Worm (Caenorhabditis elegans) whole organism, late embryonic: Measurements from ENCODE around the gene kin-15.

Experiments used
- C08G9.2 ChIP-seq: sonication (generic microtip); optimal IDR thresholded peaks from 2 replicates; lab custom pipeline; 2016; ENCODE audit warnings: mild to moderate bottlenecking, missing genetic modification characterization, moderate library complexity, missing compliant biosample characterization
- F13H6.1 ChIP-seq: sonication (generic microtip); optimal IDR thresholded peaks from 2 replicates; lab custom pipeline; 2016; ENCODE audit warnings: missing genetic modification characterization, missing compliant biosample characterization
- K09A11.1 ChIP-seq: sonication (generic microtip); optimal IDR thresholded peaks from 2 replicates; lab custom pipeline; 2017; ENCODE audit warnings: antibody characterized with exemption, mild to moderate bottlenecking, missing genetic modification characterization, missing compliant biosample characterization; ENCODE audit not compliant: insufficient read depth
- Y22D7AL.16 ChIP-seq: sonication (generic microtip); optimal IDR thresholded peaks from 2 replicates; lab custom pipeline; 2016; ENCODE audit warnings: missing genetic modification characterization, missing compliant biosample characterization
- ahr-1 ChIP-seq: sonication (generic microtip); optimal IDR thresholded peaks from 2 replicates; lab custom pipeline; 2016; ENCODE audit warnings: missing genetic modification characterization, missing compliant biosample characterization
- ama-1 ChIP-seq: fragments of 150-350 bp; optimal IDR thresholded peaks from 2 replicates; lab custom pipeline; 2014
- ceh-18 ChIP-seq: sonication (generic microtip); optimal IDR thresholded peaks from 2 replicates; lab custom pipeline; 2016; ENCODE audit warnings: missing genetic modification characterization, missing compliant biosample characterization
- ceh-2 ChIP-seq: sonication (generic microtip); optimal IDR thresholded peaks from 2 replicates; lab custom pipeline; 2016; ENCODE audit warnings: missing genotype, missing genetic modification characterization, missing compliant biosample characterization
- ceh-22 ChIP-seq: sonication (generic microtip); optimal IDR thresholded peaks from 2 replicates; lab custom pipeline; 2017; ENCODE audit warnings: missing biosample characterization, missing genetic modification characterization
- ceh-24 ChIP-seq: sonication (generic microtip); optimal IDR thresholded peaks from 2 replicates; lab custom pipeline; 2016; ENCODE audit warnings: mild to moderate bottlenecking, missing genetic modification characterization, missing compliant biosample characterization
- ceh-31 ChIP-seq: sonication (generic microtip); optimal IDR thresholded peaks from 2 replicates; lab custom pipeline; 2016; ENCODE audit warnings: missing genetic modification characterization, missing compliant biosample characterization
- ceh-34 ChIP-seq: sonication (generic microtip); optimal IDR thresholded peaks from 2 replicates; lab custom pipeline; 2016; ENCODE audit warnings: mild to moderate bottlenecking, missing genetic modification characterization, missing compliant biosample characterization
- ceh-6 ChIP-seq: fragments of 200-800 bp; sonication (Bioruptor generic); optimal IDR thresholded peaks from 2 replicates; lab custom pipeline; 2018; ENCODE audit warnings: mild to moderate bottlenecking, missing genetic modification characterization, missing compliant biosample characterization
- ceh-9 ChIP-seq: sonication (generic microtip); optimal IDR thresholded peaks from 2 replicates; lab custom pipeline; 2016; ENCODE audit warnings: mild to moderate bottlenecking, missing genetic modification characterization, inconsistent platforms, missing compliant biosample characterization
- dmd-4 ChIP-seq: sonication (generic microtip); optimal IDR thresholded peaks from 2 replicates; lab custom pipeline; 2016; ENCODE audit warnings: borderline replicate concordance, missing genetic modification characterization, missing compliant biosample characterization
- dve-1 ChIP-seq: sonication (generic microtip); optimal IDR thresholded peaks from 2 replicates; lab custom pipeline; 2017; ENCODE audit warnings: antibody characterized with exemption, mild to moderate bottlenecking, missing genetic modification characterization, missing compliant biosample characterization
- ets-4 ChIP-seq: sonication (generic microtip); optimal IDR thresholded peaks from 2 replicates; lab custom pipeline; 2016; ENCODE audit warnings: missing genetic modification characterization, missing compliant biosample characterization
- fax-1 ChIP-seq: sonication (generic microtip); optimal IDR thresholded peaks from 2 replicates; lab custom pipeline; 2016; ENCODE audit warnings: missing genotype, missing genetic modification characterization, missing compliant biosample characterization
- fkh-10 ChIP-seq: fragments of 150-350 bp; optimal IDR thresholded peaks from 2 replicates; lab custom pipeline; 2014; ENCODE audit warnings: missing biosample characterization, missing genetic modification reagents, missing genetic modification characterization
- hlh-15 ChIP-seq: sonication (generic microtip); optimal IDR thresholded peaks from 2 replicates; lab custom pipeline; 2016; ENCODE audit warnings: missing genetic modification characterization, missing compliant biosample characterization
- hlh-6 ChIP-seq: sonication (generic microtip); optimal IDR thresholded peaks from 2 replicates; lab custom pipeline; 2016; ENCODE audit warnings: missing genotype, missing genetic modification characterization, missing compliant biosample characterization
- lim-6 ChIP-seq: sonication (generic microtip); optimal IDR thresholded peaks from 2 replicates; lab custom pipeline; 2016; ENCODE audit warnings: missing genetic modification characterization, missing compliant biosample characterization
- nhr-11 ChIP-seq: fragments of 150-350 bp; optimal IDR thresholded peaks from 2 replicates; lab custom pipeline; 2014; ENCODE audit warnings: missing biosample characterization, missing genetic modification characterization
- pag-3 ChIP-seq: sonication (generic microtip); optimal IDR thresholded peaks from 2 replicates; lab custom pipeline; 2016; ENCODE audit warnings: missing compliant biosample characterization, missing genetic modification characterization, borderline replicate concordance
- pha-2 ChIP-seq: sonication (generic microtip); optimal IDR thresholded peaks from 2 replicates; lab custom pipeline; 2017; ENCODE audit warnings: mild to moderate bottlenecking, missing genetic modification characterization, missing compliant biosample characterization
- pha-4 ChIP-seq: fragments of 150-350 bp; optimal IDR thresholded peaks from 2 replicates; lab custom pipeline; 2018; ENCODE audit warnings: missing biosample characterization, missing genetic modification reagents, missing genetic modification characterization
- ref-2 ChIP-seq: sonication (generic microtip); optimal IDR thresholded peaks from 2 replicates; lab custom pipeline; 2016; ENCODE audit warnings: missing genetic modification characterization, missing compliant biosample characterization
- rnt-1 ChIP-seq: sonication (generic microtip); optimal IDR thresholded peaks from 2 replicates; lab custom pipeline; 2016; ENCODE audit warnings: missing genetic modification characterization, missing compliant biosample characterization
- tbx-2 ChIP-seq: sonication (generic microtip); optimal IDR thresholded peaks from 2 replicates; lab custom pipeline; 2016; ENCODE audit warnings: missing genetic modification characterization, missing compliant biosample characterization
- tbx-7 ChIP-seq: sonication (generic microtip); optimal IDR thresholded peaks from 2 replicates; lab custom pipeline; 2016; ENCODE audit warnings: missing genotype, missing genetic modification characterization, missing compliant biosample characterization
- ttx-3 ChIP-seq: sonication (generic microtip); optimal IDR thresholded peaks from 2 replicates; lab custom pipeline; 2016; ENCODE audit warnings: missing genetic modification reagents, missing genetic modification characterization, missing compliant biosample characterization
- unc-3 ChIP-seq, 2 experiments: fragments of 200-800 bp in 1 of 2; sonication (Bioruptor generic) in 1 of 2; sonication (generic microtip) in 1 of 2; conservative IDR thresholded peaks in 1 of 2; optimal IDR thresholded peaks in 1 of 2; 2 replicates each; pipeline versions ENCODE4 v1.3.6 to Lab custom; 2016 to 2022; ENCODE audit warnings: missing compliant biosample characterization in 2 of 2, missing genetic modification characterization in 2 of 2, missing genetic modification reagents in 1 of 2
- unc-42 ChIP-seq: sonication (generic microtip); optimal IDR thresholded peaks from 2 replicates; lab custom pipeline; 2016; ENCODE audit warnings: missing genotype, missing genetic modification characterization, missing compliant biosample characterization
- zip-5 ChIP-seq: sonication (generic microtip); optimal IDR thresholded peaks from 2 replicates; lab custom pipeline; 2016; ENCODE audit warnings: missing genetic modification characterization, missing compliant biosample characterization
- ztf-16 ChIP-seq: sonication (generic microtip); optimal IDR thresholded peaks from 2 replicates; lab custom pipeline; 2017; ENCODE audit warnings: missing genetic modification characterization, missing compliant biosample characterization

The kin-15 gene

DNA sequence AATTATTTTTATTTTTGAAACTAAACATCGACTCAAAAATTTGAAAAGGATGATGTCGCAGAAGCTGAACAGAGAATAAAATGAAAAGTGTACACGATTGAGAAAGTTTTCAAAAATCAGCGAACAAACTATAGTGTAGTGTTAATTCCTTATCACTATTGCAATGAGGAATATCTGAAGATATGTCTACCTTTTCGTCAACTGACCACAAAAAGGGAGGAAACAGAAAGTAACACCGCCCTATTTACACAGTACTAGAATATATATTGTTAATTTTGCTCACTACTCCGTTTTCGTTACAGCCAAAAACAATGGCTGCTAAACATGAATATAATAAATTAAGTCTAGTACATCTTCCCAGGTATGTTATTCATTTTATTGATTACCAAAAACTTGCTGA, 14.5 kb upstream of the kin-15 start, which contains the start of gene chil-18:
Gene chil-18 (plus strand): TSS at position 301 of the 400 bp plus-strand sequence.
- TF ChIP-seq unc-3 (GFP tag; conservative IDR thresholded peaks at IDR 0.05; lab: Robert Waterston, UW) (no peak), unc-3 (tag; optimal IDR thresholded peaks at IDR 0.05; lab: Kevin White, UChicago) (no peak), ztf-16 (no peak), tbx-7 (tag; lab: Kevin White, UChicago) (no peak), fkh-10 (GFP tag; lab: Kevin White, UChicago) (no peak), hlh-15 (no peak), ceh-34 (tag; lab: Kevin White, UChicago) (no peak), ceh-18 (no peak), ref-2 (tag; lab: Kevin White, UChicago) (no peak)
- TF ChIP-seq, all 69 proteins: peak for 0

- TF ChIP-seq lim-6 (tag; lab: Kevin White, UChicago) (no peak), tbx-2 (tag; lab: Kevin White, UChicago) (no peak), dve-1 (tag; lab: Kevin White, UChicago) (no peak), F13H6.1 (tag; lab: Kevin White, UChicago) (no peak), ceh-2 (tag; lab: Kevin White, UChicago) (no peak), ahr-1 (no peak)
Measured at ce11 chrII:9445368-9445767, 11.9 kb upstream of the kin-15 start, which contains the start of gene R09D1.13. Gene R09D1.13, minus strand, starts transcription at chrII:9445468.

DNA sequence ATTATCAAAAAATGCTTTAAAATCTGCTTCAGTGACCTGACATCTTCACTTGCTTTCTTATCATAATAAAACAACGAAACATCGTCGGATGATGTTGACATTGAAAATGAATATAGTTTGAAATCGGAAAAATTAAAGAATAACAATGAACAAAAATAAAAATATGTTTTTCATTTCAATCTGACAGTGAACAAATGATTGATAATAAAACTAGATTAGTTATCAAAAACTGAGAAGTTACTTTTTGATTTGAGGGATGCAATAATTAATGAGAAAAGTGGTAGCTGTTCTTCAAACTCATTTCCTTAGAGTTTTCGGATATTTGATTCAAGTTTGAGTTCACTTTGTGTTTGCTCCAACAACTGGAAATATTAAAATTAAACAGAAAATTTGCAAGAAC, 10.0 kb upstream of the kin-15 start, which contains the start of gene chil-15:
Gene chil-15 (minus strand): TSS at position 101 of the 400 bp plus-strand sequence.
- TF ChIP-seq K09A11.1 (tag; lab: Kevin White, UChicago) = no peak

DNA sequence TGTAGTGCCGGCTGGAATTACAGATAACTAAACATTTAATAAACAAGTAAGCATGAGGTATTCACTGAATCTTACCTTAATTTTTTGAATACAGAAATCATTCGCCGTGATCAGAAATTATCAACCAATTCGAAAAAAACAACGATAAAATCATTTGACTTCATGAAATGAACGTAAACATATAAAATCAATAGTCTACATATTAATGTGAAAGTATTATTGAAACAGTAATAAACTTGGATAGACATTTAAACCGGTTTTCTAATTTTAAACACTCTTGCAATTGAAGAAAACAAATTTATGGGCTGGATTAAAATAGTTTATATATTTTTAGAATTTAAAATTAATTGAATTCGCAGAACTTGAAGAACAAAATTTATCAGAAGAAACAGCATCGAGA, 8.3 kb upstream of the kin-15 start, which contains the start of gene chil-16:
Gene chil-16 (minus strand): TSS at position 101 of the 400 bp plus-strand sequence.
- no peak for TF ChIP-seq ceh-6
- TF ChIP-seq pha-2 (tag; lab: Kevin White, UChicago) = no peak
- no peak for TF ChIP-seq ceh-24 (tag; lab: Kevin White, UChicago)
- TF ChIP-seq pha-4 (tag; lab: Kevin White, UChicago) = no peak
- no peak for TF ChIP-seq nhr-11 (tag; lab: Kevin White, UChicago)
- TF ChIP-seq zip-5 (tag; lab: Kevin White, UChicago) = no peak
- TF ChIP-seq ceh-9 (tag; lab: Kevin White, UChicago) = no peak
- no peak for TF ChIP-seq unc-42 (tag; lab: Kevin White, UChicago)
- TF ChIP-seq C08G9.2 (tag; lab: Kevin White, UChicago) = no peak
- no peak for TF ChIP-seq ahr-1
- TF ChIP-seq, all 69 proteins: peak for 0

DNA sequence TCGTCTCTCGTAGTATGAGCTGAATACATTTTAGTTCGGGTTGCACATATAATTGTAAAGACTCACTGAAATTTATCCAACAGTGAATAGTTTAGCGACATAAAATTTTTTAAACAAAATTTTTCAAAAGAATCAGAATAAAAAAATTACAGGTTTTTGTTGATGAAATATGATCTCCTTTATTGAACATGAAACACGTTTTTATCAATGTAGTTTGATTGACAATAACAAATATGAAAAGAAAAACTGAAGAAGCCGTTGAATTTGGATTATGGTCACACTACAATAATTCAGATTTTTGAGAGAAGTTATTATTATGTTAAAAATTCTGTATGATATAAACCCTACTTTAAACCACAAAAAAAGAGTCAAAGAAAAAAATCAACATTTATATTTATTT, 6.6 kb upstream of the kin-15 start, which contains the start of gene chil-17:
Gene chil-17 (minus strand): TSS at position 101 of the 400 bp plus-strand sequence.
- no peak for TF ChIP-seq pag-3 (tag; lab: Kevin White, UChicago)
- TF ChIP-seq ceh-18 = no peak
- TF ChIP-seq hlh-15 = no peak
- no peak for TF ChIP-seq tbx-7 (tag; lab: Kevin White, UChicago)
- TF ChIP-seq ets-4 = no peak
- TF ChIP-seq, all 69 proteins: peak for 0

ce11 chrII:9438853-9439252, 5.3 kb upstream of the kin-15 start:
- TF ChIP-seq ama-1 (lab: Kevin White, UChicago) (no peak), ttx-3 (tag; lab: Kevin White, UChicago) (no peak), ahr-1 (no peak), pha-4 (tag; lab: Kevin White, UChicago) (no peak), fax-1 (tag; lab: Kevin White, UChicago) (no peak), Y22D7AL.16 (no peak), dmd-4 (tag; lab: Kevin White, UChicago) (no peak), unc-42 (tag; lab: Kevin White, UChicago) (no peak), ceh-22 (tag; lab: Kevin White, UChicago) (no peak), hlh-6 (no peak), rnt-1 (tag; lab: Kevin White, UChicago) (no peak), pha-2 (tag; lab: Kevin White, UChicago) (no peak), ceh-24 (tag; lab: Kevin White, UChicago) (no peak), C08G9.2 (tag; lab: Kevin White, UChicago) (no peak), ztf-16 (no peak), ceh-31 (tag; lab: Kevin White, UChicago) (no peak), lim-6 (tag; lab: Kevin White, UChicago) (no peak)
